Worm (Caenorhabditis elegans): ENCODE measurements around the gene F35E8.13.

DNA sequence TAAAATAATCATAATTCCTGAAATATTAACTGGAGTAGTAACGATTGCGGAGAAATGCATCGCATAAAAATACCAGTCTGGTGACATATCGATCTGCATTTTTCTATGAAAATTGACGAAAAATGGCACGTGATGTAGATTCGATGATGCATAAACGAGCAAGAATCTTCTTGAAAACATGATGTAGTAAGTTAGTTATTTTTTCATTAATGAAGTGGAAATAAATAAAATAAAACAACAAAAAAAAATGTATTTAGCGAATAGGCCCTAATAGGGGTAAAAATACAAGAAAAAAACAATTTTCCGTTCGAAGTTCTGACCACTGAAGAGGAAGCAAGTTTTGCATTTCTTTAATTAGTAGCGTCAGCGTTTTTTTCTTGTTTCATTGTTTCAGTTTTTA lies 42.0 kb downstream of the F35E8.13 start, which contains the start of gene sri-2:
- TF ChIP-seq ztf-23 (GFP tag; IDR thresholded peaks at IDR 0.05) (no peak), klf-2 (GFP tag; conservative IDR thresholded peaks at IDR 0.05) (no peak), tab-1 (GFP tag; IDR thresholded peaks at IDR 0.05) (no peak), med-1 (GFP tag; optimal IDR thresholded peaks at IDR 0.05; ENCODE audit: insufficient read depth) (no peak), T22C8.4 (GFP tag; IDR thresholded peaks at IDR 0.05) (no peak), ref-1 (GFP tag; conservative IDR thresholded peaks at IDR 0.05) (no peak), flt-1 (GFP tag; IDR thresholded peaks at IDR 0.05) (no peak), ztf-29 (GFP tag; IDR thresholded peaks at IDR 0.05) (no peak)

Data from whole organism, midembryonic.